Worm (Caenorhabditis elegans) whole organism, midembryonic: Measurements from ENCODE around the gene nhr-255.

Source experiments
- flt-1 ChIP-seq: fragments of 200-800 bp; sonication (Bioruptor generic); IDR thresholded peaks from 2 replicates; pipeline ENCODE4 v1.3.6; 2022; ENCODE audit warnings: missing genetic modification characterization, missing compliant biosample characterization
- med-1 ChIP-seq: sonication (generic microtip); optimal IDR thresholded peaks from 2 replicates; lab custom pipeline; 2017; ENCODE audit warnings: missing genetic modification characterization, mild to moderate bottlenecking, missing compliant biosample characterization, antibody characterized with exemption, missing genetic modification reagents; ENCODE audit not compliant: insufficient read depth
- ztf-29 ChIP-seq: fragments of 200-800 bp; sonication (Bioruptor generic); IDR thresholded peaks from 2 replicates; pipeline ENCODE4 v1.3.6; 2022; ENCODE audit warnings: missing genetic modification reagents, missing genetic modification characterization, missing compliant biosample characterization

DNA sequence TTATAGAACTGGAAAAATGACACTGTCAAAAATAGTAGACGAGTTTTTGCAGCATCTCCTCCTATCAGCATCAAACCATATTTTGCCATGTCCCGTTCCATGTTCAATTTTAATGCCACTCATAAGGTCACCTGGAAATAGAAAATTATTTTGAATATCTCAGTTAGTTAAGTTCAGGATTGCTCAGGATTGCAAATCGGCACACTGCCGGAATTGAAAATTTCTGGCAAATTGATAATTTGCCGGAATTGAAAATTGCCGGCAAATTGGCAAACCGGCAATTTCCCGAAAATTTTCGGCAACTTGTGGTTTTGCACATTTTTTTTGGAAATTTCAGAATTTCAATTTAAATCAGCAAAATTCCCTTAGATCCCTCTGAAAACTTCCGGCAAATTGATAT, 44.3 kb downstream of the nhr-255 start, which contains the start of gene Y7A5A.5:
- TF ChIP-seq med-1: no peak
- TF ChIP-seq flt-1: no peak
- TF ChIP-seq ztf-29: no peak
